Fruit fly (Drosophila melanogaster) whole organism, pupa: ENCODE measurements around the gene CG9922.

Source experiments
- CG12605 ChIP-seq: fragments of 200-800 bp; sonication (Bioruptor generic); IDR thresholded peaks from 2 replicates; pipeline ENCODE4 v1.3.6; 2022; ENCODE audit warnings: missing biosample characterization, missing genetic modification characterization
- CG14655 ChIP-seq: fragments of 200-800 bp; sonication (Bioruptor generic); optimal IDR thresholded peaks from 3 replicates; lab custom pipeline; 2017; ENCODE audit warnings: mild to moderate bottlenecking, missing biosample characterization, missing genetic modification reagents, missing genetic modification characterization
- CG32121 ChIP-seq: fragments of 200-800 bp; sonication (Bioruptor generic); IDR thresholded peaks from 2 replicates; pipeline ENCODE4 v1.3.6; 2022; ENCODE audit warnings: missing biosample characterization, missing genetic modification characterization
- CG34367 ChIP-seq: fragments of 200-800 bp; sonication (Bioruptor generic); optimal IDR thresholded peaks from 2 replicates; lab custom pipeline; 2018; ENCODE audit warnings: missing biosample characterization, mild to moderate bottlenecking, missing genetic modification characterization
- CG9948 ChIP-seq: fragments of 200-800 bp; sonication (Bioruptor generic); optimal IDR thresholded peaks from 2 replicates; lab custom pipeline; 2018; ENCODE audit warnings: missing biosample characterization, mild to moderate bottlenecking, missing genetic modification characterization, moderate library complexity
- EcR ChIP-seq: fragments of 200-800 bp; sonication (Bioruptor generic); optimal IDR thresholded peaks from 3 replicates; lab custom pipeline; 2019; ENCODE audit warnings: missing biosample characterization, missing genetic modification characterization, mild to moderate bottlenecking, moderate library complexity, missing genetic modification reagents
- Ets98B ChIP-seq: fragments of 200-800 bp; sonication (Bioruptor generic); IDR thresholded peaks from 2 replicates; pipeline ENCODE4 v1.3.6; 2022; ENCODE audit warnings: missing biosample characterization, missing genetic modification characterization
- Pif1A ChIP-seq: fragments of 200-800 bp; sonication (Bioruptor generic); optimal IDR thresholded peaks from 3 replicates; lab custom pipeline; 2016; ENCODE audit warnings: missing biosample characterization, missing genetic modification characterization

DNA sequence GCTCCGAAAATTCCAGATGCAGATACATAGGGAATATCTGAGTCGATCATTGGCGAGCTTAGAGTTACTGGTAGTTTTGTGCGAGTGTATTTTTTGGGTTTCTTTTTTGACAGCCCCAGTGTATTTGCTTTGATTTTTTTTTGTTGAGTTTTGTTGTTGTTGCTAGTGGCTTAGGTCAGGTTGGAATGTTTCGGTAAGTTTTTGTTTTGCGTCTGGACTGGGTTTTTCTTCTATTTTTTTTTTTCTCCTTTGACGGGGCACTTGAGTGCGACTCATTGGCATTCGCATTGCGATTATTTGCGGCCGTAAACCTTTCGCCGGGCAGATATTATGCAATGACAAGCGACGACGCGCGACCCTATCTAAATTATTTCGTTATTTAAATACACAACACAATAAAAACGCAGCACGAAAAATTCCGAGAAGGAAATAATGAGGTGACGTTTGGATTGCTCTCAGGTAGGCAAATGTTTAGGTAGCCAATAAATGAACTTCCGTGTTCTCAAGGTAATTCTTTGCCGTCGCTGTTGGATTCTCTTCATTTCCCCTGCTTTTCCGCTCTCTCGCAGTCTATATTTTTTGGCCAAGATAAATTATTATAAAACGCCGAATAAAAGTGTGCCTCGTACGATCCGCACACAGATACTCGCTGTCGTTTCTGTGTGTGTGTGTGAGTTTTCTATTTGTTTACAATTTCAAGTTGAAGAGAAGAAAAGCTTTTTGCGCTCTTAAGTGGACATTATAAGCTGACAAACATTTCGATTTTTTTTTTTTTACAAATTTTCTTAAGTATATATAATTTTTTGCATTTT lies 28.2 kb upstream of the CG9922 start:
- no peak for TF ChIP-seq EcR (GFP tag; lab: Kevin White, UChicago)
- no peak for TF ChIP-seq CG34367 (tag; lab: Kevin White, UChicago)
- TF ChIP-seq CG14655 (GFP tag; lab: Kevin White, UChicago) = no peak
- no peak for TF ChIP-seq Ets98B
- TF ChIP-seq Pif1A (GFP tag; lab: Kevin White, UChicago) = no peak
- TF ChIP-seq CG9948 (tag; lab: Kevin White, UChicago) = no peak
- TF ChIP-seq CG12605 (GFP tag; lab: Robert Waterston, UW) = no peak
- TF ChIP-seq CG32121 (GFP tag; lab: Robert Waterston, UW) = no peak
